Worm (Caenorhabditis elegans): ENCODE data around the gene K01B6.3.

ce11 chrIII:9309840-9310239 lies 9.8 kb downstream of the K01B6.3 start:
- TF ChIP-seq nhr-77 (tag; optimal IDR thresholded peaks at IDR 0.05) (no peak), nhr-76 (tag; optimal IDR thresholded peaks at IDR 0.05) (no peak), ZK546.5 (tag; optimal IDR thresholded peaks at IDR 0.05) (no peak)
